Fruit fly (Drosophila melanogaster): ENCODE results near the gene Pmi.
A peak's percentile ranks its signal among the peaks of the same experiment; 100 is the strongest.

Gene Pmi

dm6 chr3L:5810633-5811341, 30.9 kb downstream of the Pmi start, which contains the start of the genes S6k and kri (continued):
- no peak for TF ChIP-seq repo (GFP tag; optimal IDR thresholded peaks at IDR 0.05)
- no peak for TF ChIP-seq cas (GFP tag; IDR thresholded peaks at IDR 0.05)
- no peak for TF ChIP-seq CG11085 (GFP tag; IDR thresholded peaks at IDR 0.05)
- TF ChIP-seq CG17361 (GFP tag; IDR thresholded peaks at IDR 0.05), result 0 out of 3 replicates have a peak, but pooled peaks have one; percentile 27
- no peak for TF ChIP-seq Xbp1 (GFP tag; optimal IDR thresholded peaks at IDR 0.05)
- TF ChIP-seq h (optimal IDR thresholded peaks at IDR 0.05), result no peak
- TF ChIP-seq Atf3 (GFP tag; optimal IDR thresholded peaks at IDR 0.05), result no peak
- TF ChIP-seq Usf (GFP tag; optimal IDR thresholded peaks at IDR 0.05), result no peak
- no peak for TF ChIP-seq peb (GFP tag; IDR thresholded peaks at IDR 0.05)
- TF ChIP-seq ato (GFP tag; IDR thresholded peaks at IDR 0.05; ENCODE audit: partially characterized antibody), result no peak
- no peak for TF ChIP-seq ase (GFP tag; IDR thresholded peaks at IDR 0.05)
- no peak for TF ChIP-seq Six4 (GFP tag; optimal IDR thresholded peaks at IDR 0.05)
- peak; percentile 36 for TF ChIP-seq cwo (GFP tag; optimal IDR thresholded peaks at IDR 0.05)
- TF ChIP-seq slp2 (GFP tag; optimal IDR thresholded peaks at IDR 0.05), result no peak
- peak; percentile 66; the same call in 2 of the 3 replicates for TF ChIP-seq Opbp (GFP tag; IDR thresholded peaks at IDR 0.05; ENCODE audit: partially characterized antibody)
- TF ChIP-seq CG17912 (GFP tag; optimal IDR thresholded peaks at IDR 0.05), result peak; percentile 46
- TF ChIP-seq CG16815 (GFP tag; optimal IDR thresholded peaks at IDR 0.05), result no peak
- no peak for TF ChIP-seq CG12104 (GFP tag; optimal IDR thresholded peaks at IDR 0.05)
- no peak for TF ChIP-seq pros (GFP tag; optimal IDR thresholded peaks at IDR 0.05)
- TF ChIP-seq gfzf (GFP tag; optimal IDR thresholded peaks at IDR 0.05), result peak; percentile 95
- TF ChIP-seq Dll (GFP tag; IDR thresholded peaks at IDR 0.05; ENCODE audit: partially characterized antibody), result peak; percentile 45; the same call in 1 of the 4 replicates
- TF ChIP-seq Doc2 (GFP tag; IDR thresholded peaks at IDR 0.05), result no peak
- TF ChIP-seq z (GFP tag; IDR thresholded peaks at IDR 0.05), result 0 out of 3 replicates have a peak, but pooled peaks have one; percentile 37
- no peak for TF ChIP-seq Dfd (GFP tag; optimal IDR thresholded peaks at IDR 0.05)
- no peak for TF ChIP-seq CG18476 (GFP tag; optimal IDR thresholded peaks at IDR 0.05)
- TF ChIP-seq CG5953 (GFP tag; IDR thresholded peaks at IDR 0.05), result no peak
- no peak; the same call in 1 of the 2 replicates for TF ChIP-seq Bgb (GFP tag; IDR thresholded peaks at IDR 0.05; ENCODE audit: partially characterized antibody)
- TF ChIP-seq nau (GFP tag; optimal IDR thresholded peaks at IDR 0.05), result peak; percentile 17
- TF ChIP-seq bcd (GFP tag; optimal IDR thresholded peaks at IDR 0.05), result peak; percentile 19
- TF ChIP-seq crol (GFP tag; IDR thresholded peaks at IDR 0.05), result no peak
- TF ChIP-seq BEAF-32 (GFP tag; optimal IDR thresholded peaks at IDR 0.05), result peak; percentile 54
- no peak for TF ChIP-seq CG9932 (GFP tag; IDR thresholded peaks at IDR 0.05)
- TF ChIP-seq Hsf (GFP tag; optimal IDR thresholded peaks at IDR 0.05), result no peak
- peak; percentile 37 for TF ChIP-seq phol (tag; optimal IDR thresholded peaks at IDR 0.05)
- TF ChIP-seq CG15696 (tag; optimal IDR thresholded peaks at IDR 0.05), result no peak
- no peak for TF ChIP-seq CG1529 (GFP tag; optimal IDR thresholded peaks at IDR 0.05)
- peak; percentile 16; the same call in 1 of the 2 replicates for TF ChIP-seq onecut (GFP tag; IDR thresholded peaks at IDR 0.05)
- peak; percentile 91 for TF ChIP-seq pzg (GFP tag; optimal IDR thresholded peaks at IDR 0.05)
- TF ChIP-seq HLH3B (GFP tag; IDR thresholded peaks at IDR 0.05), result no peak
- no peak for TF ChIP-seq Gsc (GFP tag; IDR thresholded peaks at IDR 0.05)
- TF ChIP-seq CG8944 (GFP tag; optimal IDR thresholded peaks at IDR 0.05), result no peak
- 0 out of 3 replicates have a peak, but pooled peaks have one; percentile 14 for TF ChIP-seq CG11560 (tag; IDR thresholded peaks at IDR 0.05)
- TF ChIP-seq CG18011 (GFP tag; optimal IDR thresholded peaks at IDR 0.05), result no peak
- peak; percentile 48 for TF ChIP-seq amos (GFP tag; IDR thresholded peaks at IDR 0.05; ENCODE audit: partially characterized antibody)
- TF ChIP-seq ro (GFP tag; IDR thresholded peaks at IDR 0.05), result no peak
- TF ChIP-seq CG10267 (tag; optimal IDR thresholded peaks at IDR 0.05), result peak; percentile 47
- TF ChIP-seq org-1 (GFP tag; optimal IDR thresholded peaks at IDR 0.05), result no peak
- TF ChIP-seq CG8924 (tag; optimal IDR thresholded peaks at IDR 0.05), result peak; percentile 74
- TF ChIP-seq Dek (tag; optimal IDR thresholded peaks at IDR 0.05), result peak; percentile 18
- no peak for TF ChIP-seq inv (GFP tag; IDR thresholded peaks at IDR 0.05; ENCODE audit: partially characterized antibody)

Data from whole organism, embryonic.